Fruit fly (Drosophila melanogaster) whole organism, prepupa: Measurements from ENCODE around the gene CG44476.
A peak's percentile ranks its signal among the peaks of the same experiment; 100 is the strongest.

Experiments used
- CG1621 ChIP-seq: fragments of 200-800 bp; sonication (Bioruptor generic); optimal IDR thresholded peaks from 3 replicates; lab custom pipeline; 2018; ENCODE audit warnings: missing biosample characterization, mild to moderate bottlenecking, missing genetic modification characterization
- CG6276 ChIP-seq: fragments of 200-800 bp; sonication (Bioruptor generic); optimal IDR thresholded peaks from 2 replicates; lab custom pipeline; 2017; ENCODE audit warnings: missing biosample characterization, mild to moderate bottlenecking, missing genetic modification characterization
- CG7368 ChIP-seq: fragments of 200-800 bp; sonication (Bioruptor generic); optimal IDR thresholded peaks from 3 replicates; lab custom pipeline; 2016; ENCODE audit warnings: missing biosample characterization, missing genetic modification characterization
- CG8119 ChIP-seq: fragments of 200-800 bp; sonication (Bioruptor generic); IDR thresholded peaks from 3 replicates; pipeline ENCODE4 v1.3.6; 2022; ENCODE audit warnings: missing biosample characterization, missing genetic modification characterization
- Eip75B ChIP-seq: fragments of 200-800 bp; sonication (Bioruptor generic); optimal IDR thresholded peaks from 3 replicates; lab custom pipeline; 2016; ENCODE audit warnings: missing biosample characterization, missing genetic modification characterization
- Eip93F ChIP-seq: fragments of 200-800 bp; sonication (Bioruptor generic); optimal IDR thresholded peaks from 2 replicates; lab custom pipeline; 2016; ENCODE audit warnings: missing biosample characterization, mild to moderate bottlenecking, missing genetic modification characterization
- Hr39 ChIP-seq: fragments of 200-800 bp; sonication (Bioruptor generic); optimal IDR thresholded peaks from 2 replicates; lab custom pipeline; 2016; ENCODE audit warnings: missing biosample characterization, missing genetic modification characterization
- Met ChIP-seq: fragments of 200-800 bp; sonication (Bioruptor generic); optimal IDR thresholded peaks from 3 replicates; lab custom pipeline; 2016; ENCODE audit warnings: missing biosample characterization, missing genetic modification characterization
- Sox102F ChIP-seq: fragments of 200-800 bp; sonication (Bioruptor generic); optimal IDR thresholded peaks from 2 replicates; lab custom pipeline; 2016; ENCODE audit warnings: missing biosample characterization, mild to moderate bottlenecking, missing genetic modification characterization
- fd85E ChIP-seq: fragments of 200-800 bp; sonication (Bioruptor generic); optimal IDR thresholded peaks from 3 replicates; lab custom pipeline; 2016; ENCODE audit warnings: missing biosample characterization, missing genetic modification characterization
- spab ChIP-seq: fragments of 200-800 bp; sonication (Bioruptor generic); optimal IDR thresholded peaks from 2 replicates; lab custom pipeline; 2017; ENCODE audit warnings: missing biosample characterization, mild to moderate bottlenecking, missing genetic modification characterization, missing genetic modification reagents
- vri ChIP-seq: fragments of 200-800 bp; sonication (Bioruptor generic); optimal IDR thresholded peaks from 3 replicates; lab custom pipeline; 2016; ENCODE audit warnings: missing biosample characterization, mild to moderate bottlenecking, missing genetic modification characterization

DNA sequence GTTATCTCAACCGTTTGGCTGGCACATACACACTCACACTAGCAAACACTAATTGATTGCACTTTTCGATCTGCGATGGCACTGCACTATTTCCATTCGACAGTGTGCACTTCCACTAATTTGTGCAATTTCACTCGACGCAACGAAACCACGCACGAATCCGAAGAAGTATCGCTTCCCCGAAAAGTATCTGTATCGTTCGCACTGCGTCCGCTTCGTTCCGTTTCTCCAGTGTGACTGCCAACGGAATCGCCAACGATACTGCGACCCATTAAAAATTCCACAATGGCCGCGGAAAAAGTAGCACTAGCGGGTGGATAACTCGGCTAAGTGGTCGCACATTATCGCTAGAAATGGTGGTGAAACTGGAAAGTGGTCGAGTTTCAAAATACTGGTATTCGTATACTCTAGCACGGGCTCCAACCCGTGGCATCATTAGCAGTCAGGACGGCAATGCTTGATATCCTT is 39.2 kb upstream of the CG44476 start, which contains the start of gene Socs36E:
- TF ChIP-seq CG1621 (tag; lab: Kevin White, UChicago) (peak; percentile 100), Met (GFP tag; lab: Kevin White, UChicago) (no peak), fd85E (GFP tag; lab: Kevin White, UChicago) (no peak), Sox102F (no peak), CG8119 (GFP tag; lab: Robert Waterston, UW) (no peak; the same call in 2 of the 3 replicates), Eip93F (GFP tag; lab: Kevin White, UChicago) (no peak), CG7368 (no peak), Hr39 (GFP tag; lab: Kevin White, UChicago) (no peak), CG6276 (GFP tag; lab: Kevin White, UChicago) (no peak), vri (GFP tag; lab: Kevin White, UChicago) (peak; percentile 51), Eip75B (peak; percentile 72), spab (GFP tag; lab: Kevin White, UChicago) (no peak)
